Worm (Caenorhabditis elegans): ENCODE measurements around the gene T13C2.2.

T13C2.2 gene

DNA sequence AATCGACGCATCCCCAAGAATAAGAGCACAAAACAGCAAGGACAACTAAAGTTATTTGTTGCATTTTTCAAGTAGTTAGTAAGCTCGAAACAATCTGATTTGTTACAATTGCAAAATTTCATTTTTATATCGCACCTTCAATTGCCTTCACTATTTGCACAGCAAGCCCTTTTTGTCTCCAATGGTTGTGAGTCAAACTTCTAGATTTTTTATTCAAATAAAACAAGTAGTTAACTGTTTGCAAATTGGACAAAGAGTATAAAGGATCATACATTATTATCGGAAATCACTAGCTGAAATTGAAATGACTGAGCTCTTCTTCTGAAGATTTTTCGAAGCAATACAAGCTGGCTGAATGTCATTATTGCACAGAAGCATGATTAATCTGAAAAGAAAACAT lies 39.1 kb upstream of the T13C2.2 start, which contains the start of gene F41G3.21:
TSS of gene F41G3.21 (minus strand) at position 101 of the 400 bp plus-strand sequence.
- TF ChIP-seq crh-2 (tag; optimal IDR thresholded peaks at IDR 0.05) (no peak), ztf-11 (tag; optimal IDR thresholded peaks at IDR 0.05) (no peak), nhr-23 (tag; optimal IDR thresholded peaks at IDR 0.05) (no peak), mab-5 (tag; optimal IDR thresholded peaks at IDR 0.05) (no peak), aly-2 (tag; optimal IDR thresholded peaks at IDR 0.05) (no peak), egl-27 (tag; optimal IDR thresholded peaks at IDR 0.05) (no peak)

DNA sequence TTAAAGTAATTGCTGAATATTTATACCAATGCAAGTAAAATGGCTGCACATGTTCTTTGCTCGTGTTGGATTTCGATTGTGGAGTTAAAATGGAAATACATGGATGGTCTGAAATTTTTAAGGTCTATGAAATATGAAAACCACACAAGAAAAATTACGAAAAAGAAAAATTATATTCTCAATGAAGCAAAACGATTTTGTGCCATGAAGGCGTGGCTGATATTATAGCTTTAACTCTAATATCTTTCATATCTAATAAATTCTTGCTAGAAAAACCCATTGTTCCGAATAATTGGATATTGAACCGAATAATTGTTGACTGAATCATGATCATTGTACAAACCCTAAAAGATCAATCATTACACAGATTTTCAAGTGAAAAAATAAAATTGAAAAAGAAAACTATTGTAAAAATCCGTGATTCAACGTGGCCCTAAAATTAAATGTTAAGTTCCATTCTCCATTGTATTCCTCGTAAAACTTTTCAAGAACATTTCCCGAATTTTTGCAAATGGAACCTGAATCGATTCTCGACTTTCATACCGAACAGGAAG lies 37.2 kb upstream of the T13C2.2 start, which contains the start of the genes srx-95 and fis-1:
TSS of gene srx-95 (minus strand) at position 101 of the 554 bp plus-strand sequence.
TSS of gene fis-1 (plus strand) at position 504 of the 554 bp plus-strand sequence.
- TF ChIP-seq unc-55 (GFP tag; optimal IDR thresholded peaks at IDR 0.05), result no peak
- no peak for TF ChIP-seq zag-1 (tag; optimal IDR thresholded peaks at IDR 0.05)
- no peak for TF ChIP-seq ZK546.5 (tag; optimal IDR thresholded peaks at IDR 0.05)
- TF ChIP-seq R02D3.7 (tag; optimal IDR thresholded peaks at IDR 0.05), result no peak
- TF ChIP-seq mab-5 (tag; optimal IDR thresholded peaks at IDR 0.05), result no peak
- TF ChIP-seq ztf-4 (tag; optimal IDR thresholded peaks at IDR 0.05), result no peak
- TF ChIP-seq ama-1 (optimal IDR thresholded peaks at IDR 0.05), result no peak
- no peak for TF ChIP-seq elt-3 (tag; optimal IDR thresholded peaks at IDR 0.05)
- TF ChIP-seq sem-4 (tag; optimal IDR thresholded peaks at IDR 0.05), result no peak
- no peak for TF ChIP-seq nhr-12 (tag; optimal IDR thresholded peaks at IDR 0.05)
- no peak for TF ChIP-seq blmp-1 (tag; optimal IDR thresholded peaks at IDR 0.05; ENCODE audit: insufficient read depth)
- no peak for TF ChIP-seq lin-11 (tag; optimal IDR thresholded peaks at IDR 0.05)
- no peak for TF ChIP-seq alr-1 (tag; optimal IDR thresholded peaks at IDR 0.05)
- TF ChIP-seq F13H6.1 (tag; optimal IDR thresholded peaks at IDR 0.05), result no peak
- no peak for TF ChIP-seq ztf-11 (tag; optimal IDR thresholded peaks at IDR 0.05)
- TF ChIP-seq ztf-1 (GFP tag; conservative IDR thresholded peaks at IDR 0.05), result no peak

DNA sequence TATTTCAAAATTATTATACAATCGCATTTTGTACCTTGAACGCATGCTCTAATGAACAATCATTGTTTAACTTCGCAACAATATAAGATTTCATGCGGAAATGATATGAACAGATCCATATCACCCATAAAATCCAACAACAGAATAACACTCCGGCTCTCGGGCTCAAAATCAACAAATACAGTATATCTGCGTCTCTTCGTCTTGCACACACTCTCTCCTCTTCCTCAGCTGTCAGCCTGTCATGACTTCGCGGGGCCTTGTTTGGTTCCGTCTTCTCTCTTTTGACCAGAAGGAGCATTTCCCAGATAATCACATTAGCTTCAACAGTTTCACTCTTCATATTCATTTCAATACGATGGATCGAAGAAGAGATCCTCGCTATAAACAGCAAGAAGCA lies 35.8 kb upstream of the T13C2.2 start, which contains the start of gene F41G3.3:
TSS of gene F41G3.3 (plus strand) at position 301 of the 400 bp plus-strand sequence.
- no peak for TF ChIP-seq lin-11 (tag; optimal IDR thresholded peaks at IDR 0.05)
- no peak for TF ChIP-seq mab-5 (tag; optimal IDR thresholded peaks at IDR 0.05)
- no peak for TF ChIP-seq nhr-23 (tag; optimal IDR thresholded peaks at IDR 0.05)
- no peak for TF ChIP-seq ztf-4 (tag; optimal IDR thresholded peaks at IDR 0.05)
- TF ChIP-seq lin-39 (tag; optimal IDR thresholded peaks at IDR 0.05), result no peak
- no peak for TF ChIP-seq blmp-1 (tag; optimal IDR thresholded peaks at IDR 0.05; ENCODE audit: insufficient read depth)
- no peak for TF ChIP-seq ceh-16 (tag; optimal IDR thresholded peaks at IDR 0.05)
- TF ChIP-seq sem-4 (tag; optimal IDR thresholded peaks at IDR 0.05), result no peak
- no peak for TF ChIP-seq nhr-129 (tag; optimal IDR thresholded peaks at IDR 0.05)
- TF ChIP-seq egl-27 (tag; optimal IDR thresholded peaks at IDR 0.05), result no peak
- TF ChIP-seq nhr-21 (tag; optimal IDR thresholded peaks at IDR 0.05), result no peak
- TF ChIP-seq zag-1 (tag; optimal IDR thresholded peaks at IDR 0.05), result no peak
- TF ChIP-seq unc-62 (GFP tag; optimal IDR thresholded peaks at IDR 0.05), result no peak
- no peak for TF ChIP-seq ztf-1 (GFP tag; conservative IDR thresholded peaks at IDR 0.05)
- no peak for TF ChIP-seq mbf-1 (tag; optimal IDR thresholded peaks at IDR 0.05)
- no peak for TF ChIP-seq C34F6.9 (tag; optimal IDR thresholded peaks at IDR 0.05)
- no peak for TF ChIP-seq peb-1 (tag; optimal IDR thresholded peaks at IDR 0.05)
- TF ChIP-seq alr-1 (tag; optimal IDR thresholded peaks at IDR 0.05), result no peak
- no peak for TF ChIP-seq unc-39 (tag; optimal IDR thresholded peaks at IDR 0.05)

DNA sequence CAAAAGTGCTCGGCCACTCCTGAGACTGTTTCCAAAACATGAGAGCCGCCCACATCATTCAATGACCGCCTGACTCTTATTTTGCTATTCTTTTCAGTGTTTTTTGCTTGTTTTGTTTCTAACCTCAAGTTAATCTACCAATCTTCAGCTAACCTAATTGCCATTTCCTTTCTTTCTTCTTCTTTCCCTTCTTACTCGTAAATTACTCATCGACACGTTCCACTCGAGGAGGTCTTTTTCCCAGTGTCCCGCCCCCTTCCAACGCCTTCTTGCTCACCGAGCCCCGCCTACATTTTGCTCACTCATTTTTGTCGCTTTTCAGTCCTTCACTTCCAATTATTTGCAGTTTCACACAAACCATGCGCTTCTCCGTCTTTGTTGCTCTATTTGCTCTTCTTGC lies 27.3 kb upstream of the T13C2.2 start, which contains the start of gene nlp-50:
TSS of gene nlp-50 (plus strand) at position 301 of the 400 bp plus-strand sequence.
- TF ChIP-seq nhr-6 (tag; optimal IDR thresholded peaks at IDR 0.05), result no peak
- no peak for TF ChIP-seq nhr-129 (tag; optimal IDR thresholded peaks at IDR 0.05)
- no peak for TF ChIP-seq ceh-16 (tag; optimal IDR thresholded peaks at IDR 0.05)
- TF ChIP-seq alr-1 (tag; optimal IDR thresholded peaks at IDR 0.05), result no peak
- TF ChIP-seq lin-13 (GFP tag; optimal IDR thresholded peaks at IDR 0.05), result no peak
- TF ChIP-seq Y55F3AM.14 (GFP tag; optimal IDR thresholded peaks at IDR 0.05), result no peak
- no peak for TF ChIP-seq sma-9 (GFP tag; optimal IDR thresholded peaks at IDR 0.05)
- TF ChIP-seq sma-9 (tag; optimal IDR thresholded peaks at IDR 0.05), result no peak
- no peak for TF ChIP-seq nhr-12 (tag; optimal IDR thresholded peaks at IDR 0.05)
- TF ChIP-seq nhr-77 (tag; optimal IDR thresholded peaks at IDR 0.05), result no peak
- TF ChIP-seq sem-4 (tag; optimal IDR thresholded peaks at IDR 0.05), result no peak
- TF ChIP-seq C34F6.9 (tag; optimal IDR thresholded peaks at IDR 0.05), result no peak
- TF ChIP-seq nhr-21 (tag; optimal IDR thresholded peaks at IDR 0.05), result no peak
- TF ChIP-seq dmd-4 (tag; optimal IDR thresholded peaks at IDR 0.05), result no peak
- TF ChIP-seq unc-55 (GFP tag; optimal IDR thresholded peaks at IDR 0.05), result no peak
- no peak for TF ChIP-seq skn-1 (tag; optimal IDR thresholded peaks at IDR 0.05)
- TF ChIP-seq elt-1 (tag; optimal IDR thresholded peaks at IDR 0.05), result no peak
- TF ChIP-seq mab-5 (tag; optimal IDR thresholded peaks at IDR 0.05), result no peak
- no peak for TF ChIP-seq mdl-1 (tag; optimal IDR thresholded peaks at IDR 0.05)
- no peak for TF ChIP-seq snpc-4 (tag; optimal IDR thresholded peaks at IDR 0.05)
- no peak for TF ChIP-seq ama-1 (optimal IDR thresholded peaks at IDR 0.05)

Measured in whole organism, L2 larva.